Worm (Caenorhabditis elegans) whole organism, L1 larva: ENCODE data around the gene C48D1.5.

ENCODE experiments used
- C04F5.9 ChIP-seq: sonication (generic microtip); optimal IDR thresholded peaks from 2 replicates; lab custom pipeline; 2016; ENCODE audit warnings: missing genetic modification characterization, missing compliant biosample characterization
- F16B12.6 ChIP-seq: fragments of 150-350 bp; optimal IDR thresholded peaks from 2 replicates; lab custom pipeline; 2014; ENCODE audit warnings: missing biosample characterization, missing genetic modification characterization
- Y116A8C.19 ChIP-seq: sonication (generic microtip); optimal IDR thresholded peaks from 2 replicates; lab custom pipeline; 2016; ENCODE audit warnings: missing compliant biosample characterization, missing genetic modification characterization, borderline replicate concordance
- aha-1 ChIP-seq: fragments of 150-350 bp; optimal IDR thresholded peaks from 2 replicates; lab custom pipeline; 2014; ENCODE audit warnings: missing biosample characterization, missing genetic modification characterization
- alr-1 ChIP-seq: fragments of 200-800 bp; sonication (Bioruptor generic); optimal IDR thresholded peaks from 2 replicates; lab custom pipeline; 2018; ENCODE audit warnings: borderline replicate concordance, mild to moderate bottlenecking, missing genetic modification characterization, missing compliant biosample characterization
- ama-1 ChIP-seq: fragments of 150-350 bp; optimal IDR thresholded peaks from 2 replicates; lab custom pipeline; 2014
- blmp-1 ChIP-seq: fragments of 150-350 bp; optimal IDR thresholded peaks from 2 replicates; lab custom pipeline; 2014; ENCODE audit warnings: missing biosample characterization, missing genetic modification characterization
- ceh-63 ChIP-seq: fragments of 200-800 bp; sonication (Bioruptor generic); optimal IDR thresholded peaks from 2 replicates; lab custom pipeline; 2018; ENCODE audit warnings: mild to moderate bottlenecking, missing genetic modification characterization, missing compliant biosample characterization
- ceh-82 ChIP-seq, 3 experiments: fragments of 150-350 bp in 1 of 3; sonication (generic microtip) in 2 of 3; optimal IDR thresholded peaks; 2 replicates each; lab custom pipeline; 2014 to 2017; ENCODE audit warnings: missing biosample characterization in 3 of 3, missing genetic modification characterization in 3 of 3
- ces-1 ChIP-seq: fragments of 150-350 bp; optimal IDR thresholded peaks from 2 replicates; lab custom pipeline; 2014; ENCODE audit warnings: missing biosample characterization, missing genetic modification reagents, missing genetic modification characterization
- dpl-1 ChIP-seq, 3 experiments: fragments of 150-350 bp in 2 of 3; sonication (generic microtip) in 1 of 3; optimal IDR thresholded peaks; 2 replicates each; lab custom pipeline; 2014 to 2017; ENCODE audit warnings: missing biosample characterization in 3 of 3, missing genetic modification characterization in 3 of 3, missing genetic modification reagents in 3 of 3
- dsc-1 ChIP-seq: sonication (generic microtip); optimal IDR thresholded peaks from 2 replicates; lab custom pipeline; 2016; ENCODE audit warnings: mild to moderate bottlenecking, missing genetic modification characterization, missing compliant biosample characterization
- efl-3 ChIP-seq: fragments of 200-800 bp; sonication (Bioruptor generic); optimal IDR thresholded peaks from 2 replicates; lab custom pipeline; 2018; ENCODE audit warnings: mild to moderate bottlenecking, missing genetic modification characterization, missing compliant biosample characterization
- elt-3 ChIP-seq, 6 experiments: fragments of 150-350 bp in 1 of 6; sonication (generic microtip); optimal IDR thresholded peaks; 2 replicates each; lab custom pipeline; 2017 to 2018; ENCODE audit warnings: missing biosample characterization in 6 of 6, missing genetic modification characterization in 6 of 6, inconsistent platforms in 1 of 6
- ets-5 ChIP-seq: fragments of 200-800 bp; sonication (Bioruptor generic); IDR thresholded peaks from 2 replicates; pipeline ENCODE4 v1.3.6; 2022; ENCODE audit warnings: missing genetic modification characterization, missing compliant biosample characterization
- fkh-10 ChIP-seq: sonication (generic microtip); optimal IDR thresholded peaks from 2 replicates; lab custom pipeline; 2017; ENCODE audit warnings: missing biosample characterization, missing genetic modification reagents, missing genetic modification characterization
- fkh-8 ChIP-seq: sonication (generic microtip); optimal IDR thresholded peaks from 2 replicates; lab custom pipeline; 2016; ENCODE audit warnings: mild to moderate bottlenecking, missing genetic modification characterization, missing compliant biosample characterization
- fos-1 ChIP-seq: fragments of 150-350 bp; optimal IDR thresholded peaks from 2 replicates; lab custom pipeline; 2014; ENCODE audit warnings: missing biosample characterization, missing genetic modification characterization
- hpl-2 ChIP-seq: fragments of 150-350 bp; optimal IDR thresholded peaks from 2 replicates; lab custom pipeline; 2014; ENCODE audit warnings: missing biosample characterization, missing genetic modification reagents, missing genetic modification characterization
- irx-1 ChIP-seq: sonication (generic microtip); optimal IDR thresholded peaks from 2 replicates; lab custom pipeline; 2016; ENCODE audit warnings: missing genetic modification characterization, missing compliant biosample characterization
- isw-1 ChIP-seq: fragments of 200-800 bp; sonication (Bioruptor generic); IDR thresholded peaks from 2 replicates; pipeline ENCODE4 v1.3.6; 2022; ENCODE audit warnings: missing genetic modification characterization, missing compliant biosample characterization
- lin-13 ChIP-seq: fragments of 150-350 bp; optimal IDR thresholded peaks from 2 replicates; lab custom pipeline; 2014; ENCODE audit warnings: missing biosample characterization, missing genetic modification reagents, missing genetic modification characterization
- lin-14 ChIP-seq: fragments of 200-800 bp; sonication (Bioruptor generic); optimal IDR thresholded peaks from 2 replicates; lab custom pipeline; 2018; ENCODE audit warnings: mild to moderate bottlenecking, missing genetic modification characterization, moderate library complexity, missing compliant biosample characterization
- lin-15B ChIP-seq: fragments of 150-350 bp; sonication (generic microtip); optimal IDR thresholded peaks from 3 replicates; lab custom pipeline; 2014; ENCODE audit warnings: missing biosample characterization, missing genetic modification characterization
- lir-3 ChIP-seq: sonication (generic microtip); optimal IDR thresholded peaks from 2 replicates; lab custom pipeline; 2016; ENCODE audit warnings: mild to moderate bottlenecking, missing genetic modification characterization, moderate library complexity, missing compliant biosample characterization; ENCODE audit not compliant: poor library complexity
- mab-9 ChIP-seq: fragments of 200-800 bp; sonication (Bioruptor generic); IDR thresholded peaks from 2 replicates; pipeline ENCODE4 v1.3.6; 2022; ENCODE audit warnings: missing genetic modification reagents, missing genetic modification characterization, missing compliant biosample characterization
- mdl-1 ChIP-seq, 2 experiments: fragments of 150-350 bp; optimal IDR thresholded peaks; 2 replicates each; lab custom pipeline; 2014 to 2017; ENCODE audit warnings: missing biosample characterization in 2 of 2, missing genetic modification characterization in 2 of 2, inconsistent platforms in 1 of 2
- mep-1 ChIP-seq: fragments of 150-350 bp; optimal IDR thresholded peaks from 2 replicates; lab custom pipeline; 2014; ENCODE audit warnings: missing biosample characterization, missing genetic modification characterization
- nhr-11 ChIP-seq: fragments of 150-350 bp; optimal IDR thresholded peaks from 2 replicates; lab custom pipeline; 2014; ENCODE audit warnings: missing biosample characterization, missing genetic modification characterization
- nhr-20 ChIP-seq: sonication (generic microtip); optimal IDR thresholded peaks from 2 replicates; lab custom pipeline; 2016; ENCODE audit warnings: mild to moderate bottlenecking, missing genetic modification characterization, missing compliant biosample characterization
- nhr-28 ChIP-seq: fragments of 150-350 bp; optimal IDR thresholded peaks from 2 replicates; lab custom pipeline; 2014; ENCODE audit warnings: missing biosample characterization, missing genetic modification characterization
- nhr-47 ChIP-seq: sonication (generic microtip); optimal IDR thresholded peaks from 2 replicates; lab custom pipeline; 2016; ENCODE audit warnings: mild to moderate bottlenecking, missing genetic modification characterization, moderate library complexity, missing compliant biosample characterization
- nhr-71 ChIP-seq: sonication (generic microtip); optimal IDR thresholded peaks from 2 replicates; lab custom pipeline; 2016; ENCODE audit warnings: mild to moderate bottlenecking, missing genetic modification characterization, moderate library complexity, missing compliant biosample characterization
- nhr-76 ChIP-seq: sonication (generic microtip); optimal IDR thresholded peaks from 2 replicates; lab custom pipeline; 2017; ENCODE audit warnings: missing biosample characterization, missing genetic modification characterization
- nhr-84 ChIP-seq: sonication (generic microtip); optimal IDR thresholded peaks from 2 replicates; lab custom pipeline; 2017; ENCODE audit warnings: missing biosample characterization, missing genetic modification characterization
- nhr-85 ChIP-seq: sonication (generic microtip); peaks from one replicate; lab custom pipeline; 2016; ENCODE audit warnings: missing genetic modification characterization, inconsistent platforms, missing compliant biosample characterization
- nhr-90 ChIP-seq: sonication (generic microtip); optimal IDR thresholded peaks from 2 replicates; lab custom pipeline; 2016; ENCODE audit warnings: mild to moderate bottlenecking, missing genetic modification characterization, missing compliant biosample characterization; ENCODE audit not compliant: poor library complexity
- pax-3 ChIP-seq: fragments of 200-800 bp; sonication (Bioruptor generic); optimal IDR thresholded peaks from 2 replicates; lab custom pipeline; 2018; ENCODE audit warnings: mild to moderate bottlenecking, missing genetic modification characterization, moderate library complexity, missing compliant biosample characterization
- rnt-1 ChIP-seq: sonication (generic microtip); optimal IDR thresholded peaks from 2 replicates; lab custom pipeline; 2016; ENCODE audit warnings: mild to moderate bottlenecking, missing genetic modification characterization, moderate library complexity, missing compliant biosample characterization
- skn-1 ChIP-seq: fragments of 150-350 bp; optimal IDR thresholded peaks from 2 replicates; lab custom pipeline; 2014; ENCODE audit warnings: missing biosample characterization, missing genetic modification characterization
- snpc-4 ChIP-seq: fragments of 150-350 bp; optimal IDR thresholded peaks from 2 replicates; lab custom pipeline; 2014; ENCODE audit warnings: missing biosample characterization, missing genetic modification characterization
- sup-37 ChIP-seq: fragments of 200-800 bp; sonication (Bioruptor generic); optimal IDR thresholded peaks from 2 replicates; lab custom pipeline; 2018; ENCODE audit warnings: mild to moderate bottlenecking, missing genetic modification characterization, missing compliant biosample characterization
- swsn-7 ChIP-seq: sonication (generic microtip); optimal IDR thresholded peaks from 2 replicates; lab custom pipeline; 2016; ENCODE audit warnings: missing genetic modification characterization, missing compliant biosample characterization
- tbx-2 ChIP-seq: sonication (generic microtip); optimal IDR thresholded peaks from 2 replicates; lab custom pipeline; 2016; ENCODE audit warnings: missing genetic modification characterization, missing compliant biosample characterization
- tlp-1 ChIP-seq: fragments of 150-350 bp; optimal IDR thresholded peaks from 2 replicates; lab custom pipeline; 2014; ENCODE audit warnings: missing biosample characterization, missing genetic modification characterization
- unc-98 ChIP-seq: fragments of 200-800 bp; sonication (Bioruptor generic); IDR thresholded peaks from 2 replicates; pipeline ENCODE4 v1.3.6; 2022; ENCODE audit warnings: missing genetic modification characterization, missing compliant biosample characterization
- vab-15 ChIP-seq: sonication (generic microtip); optimal IDR thresholded peaks from 2 replicates; lab custom pipeline; 2017; ENCODE audit warnings: missing genotype, mild to moderate bottlenecking, missing genetic modification characterization, missing compliant biosample characterization
- xbp-1 ChIP-seq: sonication (generic microtip); optimal IDR thresholded peaks from 2 replicates; lab custom pipeline; 2016; ENCODE audit warnings: missing genetic modification characterization, missing compliant biosample characterization
- zag-1 ChIP-seq: fragments of 150-350 bp; optimal IDR thresholded peaks from 2 replicates; lab custom pipeline; 2014; ENCODE audit warnings: missing biosample characterization, missing genetic modification characterization
- ztf-11 ChIP-seq, 2 experiments: sonication (generic microtip); optimal IDR thresholded peaks; 2 replicates each; lab custom pipeline; 2016 to 2017; ENCODE audit warnings: missing genetic modification characterization in 2 of 2, missing biosample characterization in 1 of 2, missing compliant biosample characterization in 1 of 2
- ztf-4 ChIP-seq: fragments of 150-350 bp; optimal IDR thresholded peaks from 2 replicates; lab custom pipeline; 2014; ENCODE audit warnings: missing biosample characterization, missing genetic modification characterization

C48D1.5 gene

ce11 chrIV:13240078-13240841 is 18.5 kb downstream of the C48D1.5 start, which contains the start of gene rpl-12 (continued):
- peak; percentile 91 for TF ChIP-seq unc-98
- peak; percentile 99 for TF ChIP-seq nhr-20 (tag; lab: Kevin White, UChicago)
- peak; percentile 97 for TF ChIP-seq sup-37 (GFP tag; lab: Kevin White, UChicago)
- peak; percentile 97 for TF ChIP-seq vab-15 (tag; lab: Kevin White, UChicago)
- TF ChIP-seq nhr-47 (tag; lab: Kevin White, UChicago), result peak; percentile 99
- TF ChIP-seq ztf-4 (tag; lab: Kevin White, UChicago), result peak; percentile 98
- peak; percentile 58 for TF ChIP-seq efl-3 (GFP tag; lab: Kevin White, UChicago)
- peak; percentile 97 for TF ChIP-seq C04F5.9 (tag; lab: Kevin White, UChicago)
- no peak for TF ChIP-seq tlp-1
- TF ChIP-seq mab-9 (GFP tag; lab: Robert Waterston, UW), result peak; percentile 96
- TF ChIP-seq lir-3 (tag; lab: Kevin White, UChicago), result peak; percentile 95
- TF ChIP-seq fos-1 (tag; lab: Kevin White, UChicago), result peak; percentile 97
- peak; percentile 100 for TF ChIP-seq fkh-8
- peak; percentile 94 for TF ChIP-seq ces-1 (GFP tag; lab: Kevin White, UChicago)
- peak; percentile 83 for TF ChIP-seq blmp-1 (tag; lab: Kevin White, UChicago)
- peak; percentile 94 for TF ChIP-seq zag-1 (tag; lab: Kevin White, UChicago)
- TF ChIP-seq swsn-7 (tag; lab: Kevin White, UChicago), result peak; percentile 99
- peak; percentile 99 for TF ChIP-seq fkh-10 (GFP tag; lab: Kevin White, UChicago)
- peak; percentile 100 for TF ChIP-seq mep-1 (tag; lab: Kevin White, UChicago)
- peak; percentile 98 to 100 (median 99) for TF ChIP-seq ceh-82 (tag; optimal IDR thresholded peaks at IDR 0.05; lab: Kevin White, UChicago)
- TF ChIP-seq irx-1, result peak; percentile 99
- TF ChIP-seq F16B12.6 (tag; lab: Kevin White, UChicago), result peak; percentile 79
- TF ChIP-seq xbp-1, result peak; percentile 99
- TF ChIP-seq alr-1 (tag; lab: Kevin White, UChicago), result peak; percentile 46
- peak; percentile 99 for TF ChIP-seq lin-14 (GFP tag; lab: Kevin White, UChicago)
- peak; percentile 25 for TF ChIP-seq Y116A8C.19 (tag; lab: Kevin White, UChicago)
- peak; percentile 100 for TF ChIP-seq lin-15B
- peak; percentile 96 for TF ChIP-seq skn-1 (tag; lab: Kevin White, UChicago)
- peak; percentile 99 for TF ChIP-seq lin-13
- peak; percentile 2 to 98 for TF ChIP-seq mdl-1 (tag; optimal IDR thresholded peaks at IDR 0.05; lab: Kevin White, UChicago)
- TF ChIP-seq snpc-4 (tag; lab: Kevin White, UChicago), result peak; percentile 92
- TF ChIP-seq nhr-90 (tag; lab: Kevin White, UChicago), result peak; percentile 99
- TF ChIP-seq dsc-1 (tag; lab: Kevin White, UChicago), result peak; percentile 99
- peak; percentile 99 for TF ChIP-seq tbx-2 (tag; lab: Kevin White, UChicago)
- TF ChIP-seq aha-1 (tag; lab: Kevin White, UChicago), result peak; percentile 86
- TF ChIP-seq isw-1 (GFP tag; lab: Robert Waterston, UW), result peak; percentile 99
- TF ChIP-seq ceh-63 (GFP tag; lab: Kevin White, UChicago), result peak; percentile 77
- TF ChIP-seq elt-3 (tag; optimal IDR thresholded peaks at IDR 0.05; lab: Kevin White, UChicago), result peak; percentile 86 to 99 (median 98)
- peak; percentile 93 for TF ChIP-seq nhr-11 (tag; lab: Kevin White, UChicago)
- TF ChIP-seq pax-3 (tag; lab: Kevin White, UChicago), result peak; percentile 98
- peak; percentile 100 for TF ChIP-seq nhr-71 (tag; lab: Kevin White, UChicago)
- peak; percentile 99 for TF ChIP-seq nhr-85 (tag; lab: Kevin White, UChicago)
- TF ChIP-seq ama-1, result peak; percentile 68
- TF ChIP-seq nhr-84 (tag; lab: Kevin White, UChicago), result peak; percentile 67
- peak; percentile 36 for TF ChIP-seq nhr-28 (tag; lab: Kevin White, UChicago)
- peak in 1 of 2 experiments; percentile 96 for TF ChIP-seq ztf-11 (tag; optimal IDR thresholded peaks at IDR 0.05; lab: Kevin White, UChicago)
- peak; percentile 98 for TF ChIP-seq rnt-1
- peak; percentile 74 for TF ChIP-seq nhr-76 (tag; lab: Kevin White, UChicago)
- peak; percentile 93 for TF ChIP-seq hpl-2 (GFP tag; lab: Kevin White, UChicago)
- peak; percentile 96 to 98 (median 97) for TF ChIP-seq dpl-1 (GFP tag; optimal IDR thresholded peaks at IDR 0.05; lab: Kevin White, UChicago)
- 0 out of 2 replicates have a peak, but pooled peaks have one; percentile 78 for TF ChIP-seq ets-5 (GFP tag; lab: Robert Waterston, UW)
